Fruit fly (Drosophila melanogaster) whole organism, prepupa: ENCODE results near the gene CG43390.

Source experiments
- CG10631 ChIP-seq: fragments of 200-800 bp; sonication (Bioruptor generic); optimal IDR thresholded peaks from 2 replicates; lab custom pipeline; 2016; ENCODE audit warnings: missing biosample characterization, missing genetic modification characterization
- CG10669 ChIP-seq: fragments of 200-800 bp; sonication (Bioruptor generic); optimal IDR thresholded peaks from 3 replicates; lab custom pipeline; 2018; ENCODE audit warnings: missing biosample characterization, mild to moderate bottlenecking, missing genetic modification characterization, moderate library complexity
- CG11762 ChIP-seq: fragments of 200-800 bp; sonication (Bioruptor generic); optimal IDR thresholded peaks from 3 replicates; lab custom pipeline; 2016; ENCODE audit warnings: missing biosample characterization, missing genetic modification characterization; ENCODE audit not compliant: insufficient read depth
- CG11902 ChIP-seq: fragments of 200-800 bp; sonication (Bioruptor generic); optimal IDR thresholded peaks from 3 replicates; lab custom pipeline; 2016; ENCODE audit warnings: missing biosample characterization, missing genetic modification characterization
- CG15336 ChIP-seq: fragments of 200-800 bp; sonication (Bioruptor generic); IDR thresholded peaks from 2 replicates; pipeline ENCODE4 v1.3.6; 2022; ENCODE audit warnings: missing biosample characterization, missing genetic modification characterization
- CG1621 ChIP-seq: fragments of 200-800 bp; sonication (Bioruptor generic); optimal IDR thresholded peaks from 3 replicates; lab custom pipeline; 2018; ENCODE audit warnings: missing biosample characterization, mild to moderate bottlenecking, missing genetic modification characterization
- CG16779 ChIP-seq: fragments of 200-800 bp; sonication (Bioruptor generic); optimal IDR thresholded peaks from 3 replicates; lab custom pipeline; 2017; ENCODE audit warnings: missing biosample characterization, mild to moderate bottlenecking, missing genetic modification characterization
- CG31627 ChIP-seq: fragments of 200-800 bp; sonication (Bioruptor generic); optimal IDR thresholded peaks from 3 replicates; lab custom pipeline; 2016; ENCODE audit warnings: missing biosample characterization, missing genetic modification characterization
- CG32006 ChIP-seq: fragments of 200-800 bp; sonication (Bioruptor generic); optimal IDR thresholded peaks from 3 replicates; lab custom pipeline; 2017; ENCODE audit warnings: missing biosample characterization, mild to moderate bottlenecking, missing genetic modification characterization
- CG34406 ChIP-seq: fragments of 200-800 bp; sonication (Bioruptor generic); optimal IDR thresholded peaks from 3 replicates; lab custom pipeline; 2016; ENCODE audit warnings: missing biosample characterization, missing genetic modification characterization
- CG4318 ChIP-seq: fragments of 200-800 bp; sonication (Bioruptor generic); optimal IDR thresholded peaks from 3 replicates; lab custom pipeline; 2017; ENCODE audit warnings: missing biosample characterization, mild to moderate bottlenecking, missing genetic modification characterization
- CG6163 ChIP-seq: fragments of 200-800 bp; sonication (Bioruptor generic); IDR thresholded peaks from 3 replicates; pipeline ENCODE4 v1.3.6; 2022; ENCODE audit warnings: missing biosample characterization, missing genetic modification characterization
- CG6276 ChIP-seq: fragments of 200-800 bp; sonication (Bioruptor generic); optimal IDR thresholded peaks from 2 replicates; lab custom pipeline; 2017; ENCODE audit warnings: missing biosample characterization, mild to moderate bottlenecking, missing genetic modification characterization
- CG6792 ChIP-seq: fragments of 200-800 bp; sonication (Bioruptor generic); optimal IDR thresholded peaks from 3 replicates; lab custom pipeline; 2016; ENCODE audit warnings: missing biosample characterization, missing genetic modification characterization
- CG6808 ChIP-seq: fragments of 200-800 bp; sonication (Bioruptor generic); optimal IDR thresholded peaks from 3 replicates; lab custom pipeline; 2017; ENCODE audit warnings: missing biosample characterization, missing genetic modification characterization, mild to moderate bottlenecking, moderate library complexity, missing genetic modification reagents
- CG6854 ChIP-seq: fragments of 200-800 bp; sonication (Bioruptor generic); optimal IDR thresholded peaks from 2 replicates; lab custom pipeline; 2017; ENCODE audit warnings: missing biosample characterization, mild to moderate bottlenecking, missing genetic modification characterization
- CG7368 ChIP-seq: fragments of 200-800 bp; sonication (Bioruptor generic); optimal IDR thresholded peaks from 3 replicates; lab custom pipeline; 2016; ENCODE audit warnings: missing biosample characterization, missing genetic modification characterization
- CG8119 ChIP-seq: fragments of 200-800 bp; sonication (Bioruptor generic); IDR thresholded peaks from 3 replicates; pipeline ENCODE4 v1.3.6; 2022; ENCODE audit warnings: missing biosample characterization, missing genetic modification characterization
- CG8319 ChIP-seq: fragments of 200-800 bp; sonication (Bioruptor generic); optimal IDR thresholded peaks from 3 replicates; lab custom pipeline; 2016; ENCODE audit warnings: missing biosample characterization, missing genetic modification characterization
- CG8632 ChIP-seq: fragments of 200-800 bp; sonication (Bioruptor generic); optimal IDR thresholded peaks from 3 replicates; lab custom pipeline; 2016; ENCODE audit warnings: missing biosample characterization, missing genetic modification characterization
- Eip78C ChIP-seq: fragments of 200-800 bp; sonication (Bioruptor generic); peaks from one replicate; lab custom pipeline; 2016; ENCODE audit warnings: missing biosample characterization, missing genetic modification characterization
- Ets21C ChIP-seq: fragments of 200-800 bp; sonication (Bioruptor generic); optimal IDR thresholded peaks from 3 replicates; lab custom pipeline; 2016; ENCODE audit warnings: missing biosample characterization, missing genetic modification characterization
- Hr38 ChIP-seq: sonication (Bioruptor generic); optimal IDR thresholded peaks from 2 replicates; lab custom pipeline; 2016; ENCODE audit warnings: missing biosample characterization, missing genetic modification characterization
- Hr39 ChIP-seq: fragments of 200-800 bp; sonication (Bioruptor generic); optimal IDR thresholded peaks from 2 replicates; lab custom pipeline; 2016; ENCODE audit warnings: missing biosample characterization, missing genetic modification characterization
- Hr4 ChIP-seq: fragments of 200-800 bp; sonication (Bioruptor generic); optimal IDR thresholded peaks from 3 replicates; lab custom pipeline; 2016; ENCODE audit warnings: missing biosample characterization, missing genetic modification characterization
- Lpt ChIP-seq: fragments of 200-800 bp; sonication (Bioruptor generic); optimal IDR thresholded peaks from 3 replicates; lab custom pipeline; 2016; ENCODE audit warnings: missing biosample characterization, missing genetic modification characterization
- Met ChIP-seq: fragments of 200-800 bp; sonication (Bioruptor generic); optimal IDR thresholded peaks from 3 replicates; lab custom pipeline; 2016; ENCODE audit warnings: missing biosample characterization, missing genetic modification characterization
- OdsH ChIP-seq: fragments of 200-800 bp; sonication (Bioruptor generic); optimal IDR thresholded peaks from 3 replicates; lab custom pipeline; 2016; ENCODE audit warnings: missing biosample characterization, missing genetic modification characterization
- Smox ChIP-seq: fragments of 200-800 bp; sonication (Bioruptor generic); optimal IDR thresholded peaks from 3 replicates; lab custom pipeline; 2016; ENCODE audit warnings: missing biosample characterization, missing genetic modification characterization
- Sox102F ChIP-seq: fragments of 200-800 bp; sonication (Bioruptor generic); optimal IDR thresholded peaks from 2 replicates; lab custom pipeline; 2016; ENCODE audit warnings: missing biosample characterization, mild to moderate bottlenecking, missing genetic modification characterization
- acj6 ChIP-seq: fragments of 200-800 bp; sonication (Bioruptor generic); optimal IDR thresholded peaks from 3 replicates; lab custom pipeline; 2016; ENCODE audit warnings: missing biosample characterization, missing genetic modification characterization
- cyc ChIP-seq: fragments of 200-800 bp; sonication (Bioruptor generic); optimal IDR thresholded peaks from 3 replicates; lab custom pipeline; 2016; ENCODE audit warnings: missing biosample characterization, missing genetic modification characterization
- dsx ChIP-seq: fragments of 200-800 bp; optimal IDR thresholded peaks from 3 replicates; lab custom pipeline; 2019; ENCODE audit warnings: missing biosample characterization, mild to moderate bottlenecking, missing genetic modification characterization, moderate library complexity; ENCODE audit not compliant: poor library complexity, severe bottlenecking
- esn ChIP-seq: fragments of 200-800 bp; sonication (Bioruptor generic); optimal IDR thresholded peaks from 2 replicates; lab custom pipeline; 2016; ENCODE audit warnings: missing biosample characterization, mild to moderate bottlenecking, missing genetic modification characterization, moderate library complexity
- fd59A ChIP-seq: fragments of 200-800 bp; sonication (Bioruptor generic); optimal IDR thresholded peaks from 2 replicates; lab custom pipeline; 2017; ENCODE audit warnings: missing biosample characterization, mild to moderate bottlenecking, missing genetic modification characterization, missing genetic modification reagents
- fd85E ChIP-seq: fragments of 200-800 bp; sonication (Bioruptor generic); optimal IDR thresholded peaks from 3 replicates; lab custom pipeline; 2016; ENCODE audit warnings: missing biosample characterization, missing genetic modification characterization
- fkh ChIP-seq: fragments of 200-800 bp; sonication (Bioruptor generic); optimal IDR thresholded peaks from 3 replicates; lab custom pipeline; 2017; ENCODE audit warnings: missing biosample characterization, mild to moderate bottlenecking, missing genetic modification characterization, moderate library complexity
- lz ChIP-seq: fragments of 200-800 bp; sonication (Bioruptor generic); optimal IDR thresholded peaks from 3 replicates; lab custom pipeline; 2016; ENCODE audit warnings: missing biosample characterization, missing genetic modification characterization
- net ChIP-seq: fragments of 200-800 bp; sonication (Bioruptor generic); optimal IDR thresholded peaks from 3 replicates; lab custom pipeline; 2016; ENCODE audit warnings: missing biosample characterization, missing genetic modification characterization
- pdm3 ChIP-seq: fragments of 200-800 bp; sonication (Bioruptor generic); optimal IDR thresholded peaks from 3 replicates; lab custom pipeline; 2016; ENCODE audit warnings: missing biosample characterization, missing genetic modification characterization
- salr ChIP-seq, 2 experiments: fragments of 200-800 bp; sonication (Bioruptor generic); optimal IDR thresholded peaks; 3 replicates each; lab custom pipeline; 2016 to 2018; ENCODE audit warnings: missing biosample characterization in 2 of 2, missing genetic modification characterization in 2 of 2, mild to moderate bottlenecking in 1 of 2
- spab ChIP-seq: fragments of 200-800 bp; sonication (Bioruptor generic); optimal IDR thresholded peaks from 2 replicates; lab custom pipeline; 2017; ENCODE audit warnings: missing biosample characterization, mild to moderate bottlenecking, missing genetic modification characterization, missing genetic modification reagents
- svp ChIP-seq: fragments of 200-800 bp; sonication (Bioruptor generic); peaks from one replicate; lab custom pipeline; 2016; ENCODE audit warnings: missing biosample characterization, missing genetic modification characterization
- vri ChIP-seq: fragments of 200-800 bp; sonication (Bioruptor generic); optimal IDR thresholded peaks from 3 replicates; lab custom pipeline; 2016; ENCODE audit warnings: missing biosample characterization, mild to moderate bottlenecking, missing genetic modification characterization

Gene CG43390

dm6 chr3L:11557209-11557608 lies 22.5 kb downstream of the CG43390 start (continued):
- TF ChIP-seq CG34406 (GFP tag; lab: Kevin White, UChicago) (no peak), Lpt (peak; percentile 28), CG8319 (GFP tag; lab: Kevin White, UChicago) (no peak), OdsH (no peak), acj6 (no peak), fkh (no peak), vri (no peak)

- TF ChIP-seq CG15336 (GFP tag; lab: Robert Waterston, UW) = peak; percentile 55
- TF ChIP-seq CG4318 (GFP tag; lab: Kevin White, UChicago) = peak; percentile 47
- peak; percentile 60 for TF ChIP-seq Eip78C
- TF ChIP-seq OdsH = peak; percentile 24
- TF ChIP-seq Hr4 (GFP tag; lab: Kevin White, UChicago) = peak; percentile 31
- peak; percentile 62 for TF ChIP-seq CG32006
- TF ChIP-seq pdm3 (GFP tag; lab: Kevin White, UChicago) = peak; percentile 29
- peak; percentile 32; the same call in 2 of the 3 replicates for TF ChIP-seq CG8119 (GFP tag; lab: Robert Waterston, UW)
- TF ChIP-seq acj6 = peak; percentile 32
- no peak for TF ChIP-seq CG10631 (GFP tag; lab: Kevin White, UChicago)
- TF ChIP-seq CG6854 (GFP tag; lab: Kevin White, UChicago) = no peak
Observed at dm6 chr3L:11556637-11557036, 23.1 kb downstream of the CG43390 start.

dm6 chr3L:11555662-11556460 lies 23.9 kb downstream of the CG43390 start:
- TF ChIP-seq CG4318 (GFP tag; lab: Kevin White, UChicago) (peak; percentile 67), Lpt (peak; percentile 68), CG31627 (GFP tag; lab: Kevin White, UChicago) (no peak), CG10669 (GFP tag; lab: Kevin White, UChicago) (peak; percentile 53), CG10631 (GFP tag; lab: Kevin White, UChicago) (peak; percentile 37), esn (GFP tag; lab: Kevin White, UChicago) (no peak), CG8319 (GFP tag; lab: Kevin White, UChicago) (no peak), svp (GFP tag; lab: Kevin White, UChicago) (no peak), CG1621 (tag; lab: Kevin White, UChicago) (peak; percentile 37), spab (GFP tag; lab: Kevin White, UChicago) (peak; percentile 48), lz (GFP tag; lab: Kevin White, UChicago) (no peak), CG8119 (GFP tag; lab: Robert Waterston, UW) (peak; percentile 92), CG32006 (peak; percentile 81), salr (GFP tag; optimal IDR thresholded peaks at IDR 0.05; lab: Kevin White, UChicago) (peak; percentile 41 to 85), OdsH (peak; percentile 59), net (GFP tag; lab: Kevin White, UChicago) (peak; percentile 57), Ets21C (no peak), CG11762 (GFP tag; lab: Kevin White, UChicago) (peak; percentile 33), CG16779 (tag; lab: Kevin White, UChicago) (no peak), Eip78C (peak; percentile 88), CG6808 (GFP tag; lab: Kevin White, UChicago) (peak; percentile 54), Smox (GFP tag; lab: Kevin White, UChicago) (no peak), fd85E (no peak), Hr38 (GFP tag; lab: Kevin White, UChicago) (no peak), CG6163 (GFP tag; lab: Robert Waterston, UW) (0 out of 3 replicates have a peak, but pooled peaks have one; percentile 11), CG11902 (no peak), Sox102F (GFP tag; lab: Kevin White, UChicago) (no peak), CG6276 (peak; percentile 63), CG6792 (GFP tag; lab: Kevin White, UChicago) (no peak), CG15336 (GFP tag; lab: Robert Waterston, UW) (peak; percentile 91), dsx (GFP tag; lab: Kevin White, UChicago) (peak; percentile 60), fkh (peak; percentile 80), Hr4 (GFP tag; lab: Kevin White, UChicago) (peak; percentile 80), CG7368 (GFP tag; lab: Kevin White, UChicago) (peak; percentile 17), Met (no peak), fd59A (GFP tag; lab: Kevin White, UChicago) (peak; percentile 27), CG8632 (GFP tag; lab: Kevin White, UChicago) (peak; percentile 51), pdm3 (GFP tag; lab: Kevin White, UChicago) (peak; percentile 48), cyc (GFP tag; lab: Kevin White, UChicago) (no peak), Hr39 (GFP tag; lab: Kevin White, UChicago) (no peak), acj6 (peak; percentile 23), vri (no peak)
